Worm (Caenorhabditis elegans) whole organism, L1 larva: ENCODE data around the gene T23B12.5.

Experiments used
- C04F5.9 ChIP-seq: sonication (generic microtip); optimal IDR thresholded peaks from 2 replicates; lab custom pipeline; 2016; ENCODE audit warnings: missing genetic modification characterization, missing compliant biosample characterization
- C34B4.2 ChIP-seq: sonication (generic microtip); optimal IDR thresholded peaks from 2 replicates; lab custom pipeline; 2017; ENCODE audit warnings: mild to moderate bottlenecking, missing genetic modification characterization, missing compliant biosample characterization
- Y116A8C.19 ChIP-seq: sonication (generic microtip); optimal IDR thresholded peaks from 2 replicates; lab custom pipeline; 2016; ENCODE audit warnings: missing compliant biosample characterization, missing genetic modification characterization, borderline replicate concordance
- aha-1 ChIP-seq: fragments of 150-350 bp; optimal IDR thresholded peaks from 2 replicates; lab custom pipeline; 2014; ENCODE audit warnings: missing biosample characterization, missing genetic modification characterization
- alr-1 ChIP-seq: fragments of 200-800 bp; sonication (Bioruptor generic); optimal IDR thresholded peaks from 2 replicates; lab custom pipeline; 2018; ENCODE audit warnings: borderline replicate concordance, mild to moderate bottlenecking, missing genetic modification characterization, missing compliant biosample characterization
- aly-2 ChIP-seq: fragments of 150-350 bp; optimal IDR thresholded peaks from 2 replicates; lab custom pipeline; 2014; ENCODE audit warnings: missing biosample characterization, missing genetic modification characterization
- blmp-1 ChIP-seq: fragments of 150-350 bp; optimal IDR thresholded peaks from 2 replicates; lab custom pipeline; 2014; ENCODE audit warnings: missing biosample characterization, missing genetic modification characterization
- ceh-63 ChIP-seq: fragments of 200-800 bp; sonication (Bioruptor generic); optimal IDR thresholded peaks from 2 replicates; lab custom pipeline; 2018; ENCODE audit warnings: mild to moderate bottlenecking, missing genetic modification characterization, missing compliant biosample characterization
- ceh-8 ChIP-seq: fragments of 200-800 bp; sonication (Bioruptor generic); optimal IDR thresholded peaks from 2 replicates; lab custom pipeline; 2018; ENCODE audit warnings: mild to moderate bottlenecking, missing genetic modification characterization, moderate library complexity, missing compliant biosample characterization
- ceh-82 ChIP-seq, 3 experiments: fragments of 150-350 bp in 1 of 3; sonication (generic microtip) in 2 of 3; optimal IDR thresholded peaks; 2 replicates each; lab custom pipeline; 2014 to 2017; ENCODE audit warnings: missing biosample characterization in 3 of 3, missing genetic modification characterization in 3 of 3
- ceh-88 ChIP-seq: fragments of 200-800 bp; sonication (Bioruptor generic); IDR thresholded peaks from 2 replicates; pipeline ENCODE4 v1.3.6; 2022; ENCODE audit warnings: missing genetic modification characterization, missing compliant biosample characterization
- ceh-90 ChIP-seq: sonication (generic microtip); optimal IDR thresholded peaks from 2 replicates; lab custom pipeline; 2016; ENCODE audit warnings: missing genetic modification characterization, missing compliant biosample characterization
- efl-1 ChIP-seq, 4 experiments: fragments of 150-350 bp; optimal IDR thresholded peaks in 3 of 4; peaks in 1 of 4; 1 replicate in 1 of 4; 2 replicates in 3 of 4; lab custom pipeline; 2014; ENCODE audit warnings: missing biosample characterization in 2 of 4, missing genetic modification characterization in 2 of 4, missing genetic modification reagents in 2 of 4
- efl-3 ChIP-seq: fragments of 200-800 bp; sonication (Bioruptor generic); optimal IDR thresholded peaks from 2 replicates; lab custom pipeline; 2018; ENCODE audit warnings: mild to moderate bottlenecking, missing genetic modification characterization, missing compliant biosample characterization
- egl-13 ChIP-seq: sonication (generic microtip); optimal IDR thresholded peaks from 2 replicates; lab custom pipeline; 2016; ENCODE audit warnings: missing genotype, missing genetic modification reagents, missing genetic modification characterization, missing compliant biosample characterization
- egl-27 ChIP-seq, 2 experiments: fragments of 150-350 bp in 1 of 2; sonication (generic microtip); optimal IDR thresholded peaks; 3 replicates each; lab custom pipeline; 2017 to 2018; ENCODE audit warnings: missing biosample characterization in 2 of 2, missing genetic modification characterization in 2 of 2, missing genetic modification reagents in 2 of 2
- elt-2 ChIP-seq: sonication (generic microtip); optimal IDR thresholded peaks from 2 replicates; lab custom pipeline; 2016; ENCODE audit warnings: missing genetic modification characterization, mild to moderate bottlenecking, inconsistent platforms, missing compliant biosample characterization, missing genetic modification reagents
- ets-5 ChIP-seq: fragments of 200-800 bp; sonication (Bioruptor generic); IDR thresholded peaks from 2 replicates; pipeline ENCODE4 v1.3.6; 2022; ENCODE audit warnings: missing genetic modification characterization, missing compliant biosample characterization
- fkh-4 ChIP-seq: sonication (generic microtip); optimal IDR thresholded peaks from 2 replicates; lab custom pipeline; 2016; ENCODE audit warnings: missing compliant biosample characterization, missing genetic modification characterization, borderline replicate concordance
- fkh-8 ChIP-seq: sonication (generic microtip); optimal IDR thresholded peaks from 2 replicates; lab custom pipeline; 2016; ENCODE audit warnings: mild to moderate bottlenecking, missing genetic modification characterization, missing compliant biosample characterization
- fos-1 ChIP-seq: fragments of 150-350 bp; optimal IDR thresholded peaks from 2 replicates; lab custom pipeline; 2014; ENCODE audit warnings: missing biosample characterization, missing genetic modification characterization
- grh-1 ChIP-seq: fragments of 200-800 bp; sonication (Bioruptor generic); IDR thresholded peaks from 2 replicates; pipeline ENCODE4 v1.3.6; 2022; ENCODE audit warnings: missing genetic modification reagents, missing genetic modification characterization, missing compliant biosample characterization
- hpl-2 ChIP-seq: fragments of 150-350 bp; optimal IDR thresholded peaks from 2 replicates; lab custom pipeline; 2014; ENCODE audit warnings: missing biosample characterization, missing genetic modification reagents, missing genetic modification characterization
- irx-1 ChIP-seq: sonication (generic microtip); optimal IDR thresholded peaks from 2 replicates; lab custom pipeline; 2016; ENCODE audit warnings: missing genetic modification characterization, missing compliant biosample characterization
- isw-1 ChIP-seq: fragments of 200-800 bp; sonication (Bioruptor generic); IDR thresholded peaks from 2 replicates; pipeline ENCODE4 v1.3.6; 2022; ENCODE audit warnings: missing genetic modification characterization, missing compliant biosample characterization
- lin-14 ChIP-seq: fragments of 200-800 bp; sonication (Bioruptor generic); optimal IDR thresholded peaks from 2 replicates; lab custom pipeline; 2018; ENCODE audit warnings: mild to moderate bottlenecking, missing genetic modification characterization, moderate library complexity, missing compliant biosample characterization
- lir-3 ChIP-seq: sonication (generic microtip); optimal IDR thresholded peaks from 2 replicates; lab custom pipeline; 2016; ENCODE audit warnings: mild to moderate bottlenecking, missing genetic modification characterization, moderate library complexity, missing compliant biosample characterization; ENCODE audit not compliant: poor library complexity
- lsy-2 ChIP-seq, 2 experiments: fragments of 150-350 bp; optimal IDR thresholded peaks; 2 replicates each; lab custom pipeline; 2014; ENCODE audit warnings: missing biosample characterization in 2 of 2, missing genetic modification characterization in 2 of 2
- mdl-1 ChIP-seq, 2 experiments: fragments of 150-350 bp; optimal IDR thresholded peaks; 2 replicates each; lab custom pipeline; 2014 to 2017; ENCODE audit warnings: missing biosample characterization in 2 of 2, missing genetic modification characterization in 2 of 2, inconsistent platforms in 1 of 2
- nhr-11 ChIP-seq: fragments of 150-350 bp; optimal IDR thresholded peaks from 2 replicates; lab custom pipeline; 2014; ENCODE audit warnings: missing biosample characterization, missing genetic modification characterization
- nhr-12 ChIP-seq: sonication (generic microtip); optimal IDR thresholded peaks from 2 replicates; lab custom pipeline; 2017; ENCODE audit warnings: missing biosample characterization, missing genetic modification characterization
- nhr-20 ChIP-seq: sonication (generic microtip); optimal IDR thresholded peaks from 2 replicates; lab custom pipeline; 2016; ENCODE audit warnings: mild to moderate bottlenecking, missing genetic modification characterization, missing compliant biosample characterization
- nhr-28 ChIP-seq: fragments of 150-350 bp; optimal IDR thresholded peaks from 2 replicates; lab custom pipeline; 2014; ENCODE audit warnings: missing biosample characterization, missing genetic modification characterization
- nhr-47 ChIP-seq: sonication (generic microtip); optimal IDR thresholded peaks from 2 replicates; lab custom pipeline; 2016; ENCODE audit warnings: mild to moderate bottlenecking, missing genetic modification characterization, moderate library complexity, missing compliant biosample characterization
- nhr-84 ChIP-seq: sonication (generic microtip); optimal IDR thresholded peaks from 2 replicates; lab custom pipeline; 2017; ENCODE audit warnings: missing biosample characterization, missing genetic modification characterization
- nhr-90 ChIP-seq: sonication (generic microtip); optimal IDR thresholded peaks from 2 replicates; lab custom pipeline; 2016; ENCODE audit warnings: mild to moderate bottlenecking, missing genetic modification characterization, missing compliant biosample characterization; ENCODE audit not compliant: poor library complexity
- pax-3 ChIP-seq: fragments of 200-800 bp; sonication (Bioruptor generic); optimal IDR thresholded peaks from 2 replicates; lab custom pipeline; 2018; ENCODE audit warnings: mild to moderate bottlenecking, missing genetic modification characterization, moderate library complexity, missing compliant biosample characterization
- rnt-1 ChIP-seq: sonication (generic microtip); optimal IDR thresholded peaks from 2 replicates; lab custom pipeline; 2016; ENCODE audit warnings: mild to moderate bottlenecking, missing genetic modification characterization, moderate library complexity, missing compliant biosample characterization
- skn-1 ChIP-seq: fragments of 150-350 bp; optimal IDR thresholded peaks from 2 replicates; lab custom pipeline; 2014; ENCODE audit warnings: missing biosample characterization, missing genetic modification characterization
- snu-23 ChIP-seq: sonication (generic microtip); optimal IDR thresholded peaks from 2 replicates; lab custom pipeline; 2016; ENCODE audit warnings: missing genetic modification characterization, missing compliant biosample characterization
- sox-4 ChIP-seq: sonication (generic microtip); optimal IDR thresholded peaks from 2 replicates; lab custom pipeline; 2016; ENCODE audit warnings: missing genetic modification characterization, missing compliant biosample characterization
- sptf-1 ChIP-seq: fragments of 150-350 bp; optimal IDR thresholded peaks from 2 replicates; lab custom pipeline; 2014; ENCODE audit warnings: missing biosample characterization, missing genetic modification characterization
- sup-37 ChIP-seq: fragments of 200-800 bp; sonication (Bioruptor generic); optimal IDR thresholded peaks from 2 replicates; lab custom pipeline; 2018; ENCODE audit warnings: mild to moderate bottlenecking, missing genetic modification characterization, missing compliant biosample characterization
- swsn-7 ChIP-seq: sonication (generic microtip); optimal IDR thresholded peaks from 2 replicates; lab custom pipeline; 2016; ENCODE audit warnings: missing genetic modification characterization, missing compliant biosample characterization
- tbx-2 ChIP-seq: sonication (generic microtip); optimal IDR thresholded peaks from 2 replicates; lab custom pipeline; 2016; ENCODE audit warnings: missing genetic modification characterization, missing compliant biosample characterization
- tlp-1 ChIP-seq: fragments of 150-350 bp; optimal IDR thresholded peaks from 2 replicates; lab custom pipeline; 2014; ENCODE audit warnings: missing biosample characterization, missing genetic modification characterization
- unc-130 ChIP-seq: fragments of 150-350 bp; optimal IDR thresholded peaks from 2 replicates; lab custom pipeline; 2017; ENCODE audit warnings: missing biosample characterization, missing genetic modification characterization, inconsistent platforms
- unc-98 ChIP-seq: fragments of 200-800 bp; sonication (Bioruptor generic); IDR thresholded peaks from 2 replicates; pipeline ENCODE4 v1.3.6; 2022; ENCODE audit warnings: missing genetic modification characterization, missing compliant biosample characterization
- vab-15 ChIP-seq: sonication (generic microtip); optimal IDR thresholded peaks from 2 replicates; lab custom pipeline; 2017; ENCODE audit warnings: missing genotype, mild to moderate bottlenecking, missing genetic modification characterization, missing compliant biosample characterization
- zag-1 ChIP-seq: fragments of 150-350 bp; optimal IDR thresholded peaks from 2 replicates; lab custom pipeline; 2014; ENCODE audit warnings: missing biosample characterization, missing genetic modification characterization
- zip-4 ChIP-seq: fragments of 200-800 bp; sonication (Bioruptor generic); optimal IDR thresholded peaks from 2 replicates; lab custom pipeline; 2018; ENCODE audit warnings: mild to moderate bottlenecking, missing genetic modification characterization, moderate library complexity, missing compliant biosample characterization
- ztf-4 ChIP-seq: fragments of 150-350 bp; optimal IDR thresholded peaks from 2 replicates; lab custom pipeline; 2014; ENCODE audit warnings: missing biosample characterization, missing genetic modification characterization

Gene T23B12.5

DNA sequence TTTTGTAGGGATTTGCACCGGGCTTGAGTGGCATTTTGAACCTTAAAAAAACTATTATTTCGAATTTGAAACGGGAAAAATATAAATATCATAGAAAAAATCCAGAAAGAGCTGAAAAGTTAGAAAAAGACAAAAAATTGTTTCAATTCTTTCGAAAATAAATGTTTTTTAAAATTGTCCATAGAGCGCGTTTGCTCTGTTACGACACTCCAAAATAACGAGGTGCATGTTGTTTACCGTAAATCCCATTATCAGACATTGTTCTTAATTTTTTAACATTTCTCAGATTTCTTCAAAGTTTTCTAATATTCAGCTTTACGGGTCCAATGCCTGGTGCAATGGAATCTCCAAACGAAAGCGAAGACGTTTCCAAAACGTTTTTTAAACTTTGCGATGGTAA is 14.2 kb upstream of the T23B12.5 start, which contains the start of the genes dnj-22 and natc-1 (continued):
- peak; percentile 44 for TF ChIP-seq elt-2 (tag; lab: Kevin White, UChicago)
- no peak for TF ChIP-seq ets-5 (GFP tag; lab: Robert Waterston, UW)
- TF ChIP-seq ceh-8 (GFP tag; lab: Kevin White, UChicago): no peak
- TF ChIP-seq tlp-1 (tag; lab: Kevin White, UChicago): no peak
- TF ChIP-seq aha-1 (tag; lab: Kevin White, UChicago): no peak
- TF ChIP-seq ceh-63 (GFP tag; lab: Kevin White, UChicago): no peak
- TF ChIP-seq unc-98 (GFP tag; lab: Robert Waterston, UW): peak; percentile 24; the same call in 1 of the 2 replicates
- TF ChIP-seq fos-1: peak; percentile 77
- TF ChIP-seq ztf-4 (tag; lab: Kevin White, UChicago): peak; percentile 63
- no peak for TF ChIP-seq nhr-12 (tag; lab: Kevin White, UChicago)
- TF ChIP-seq snu-23 (GFP tag; lab: Kevin White, UChicago): peak; percentile 94
- TF ChIP-seq nhr-90 (tag; lab: Kevin White, UChicago): peak; percentile 81
- TF ChIP-seq C04F5.9 (tag; lab: Kevin White, UChicago): peak; percentile 32
- TF ChIP-seq fkh-8 (tag; lab: Kevin White, UChicago): peak; percentile 64
- peak; percentile 11 for TF ChIP-seq sup-37 (GFP tag; lab: Kevin White, UChicago)
- TF ChIP-seq egl-13 (tag; lab: Kevin White, UChicago): peak; percentile 59
- no peak for TF ChIP-seq C34B4.2 (tag; lab: Kevin White, UChicago)
- no peak for TF ChIP-seq fkh-4 (tag; lab: Kevin White, UChicago)
- TF ChIP-seq efl-1 (optimal IDR thresholded peaks at IDR 0.05; lab: Kevin White, UChicago): peak; percentile 82 to 83
- peak; percentile 77 to 97 for TF ChIP-seq efl-1 (GFP tag; optimal IDR thresholded peaks at IDR 0.05 in 1 of 2; lab: Kevin White, UChicago)
- TF ChIP-seq nhr-84 (tag; lab: Kevin White, UChicago): no peak
- peak; percentile 58; the same call in 1 of the 2 replicates for TF ChIP-seq ceh-88 (GFP tag; lab: Robert Waterston, UW)
- no peak for TF ChIP-seq efl-3 (GFP tag; lab: Kevin White, UChicago)
- TF ChIP-seq pax-3 (tag; lab: Kevin White, UChicago): no peak
- peak; percentile 80 for TF ChIP-seq unc-130
- TF ChIP-seq nhr-11: peak; percentile 46
- TF ChIP-seq zip-4 (GFP tag; lab: Kevin White, UChicago): peak; percentile 46
- peak; percentile 86 for TF ChIP-seq lin-14 (GFP tag; lab: Kevin White, UChicago)
- TF ChIP-seq rnt-1 (tag; lab: Kevin White, UChicago): peak; percentile 75
- TF ChIP-seq swsn-7 (tag; lab: Kevin White, UChicago): peak; percentile 85
- no peak for TF ChIP-seq ceh-90
- TF ChIP-seq grh-1: 0 out of 2 replicates have a peak, but pooled peaks have one; percentile 17
- TF ChIP-seq nhr-47 (tag; lab: Kevin White, UChicago): peak; percentile 88
- no peak for TF ChIP-seq zag-1 (tag; lab: Kevin White, UChicago)
- peak; percentile 79 to 87 (median 84) for TF ChIP-seq ceh-82 (tag; optimal IDR thresholded peaks at IDR 0.05; lab: Kevin White, UChicago)
- peak; percentile 47 for TF ChIP-seq hpl-2 (GFP tag; lab: Kevin White, UChicago)
- no peak for TF ChIP-seq sptf-1 (tag; lab: Kevin White, UChicago)
- peak; percentile 66 for TF ChIP-seq irx-1 (tag; lab: Kevin White, UChicago)
- peak; percentile 84 for TF ChIP-seq aly-2 (tag; lab: Kevin White, UChicago)
- TF ChIP-seq lsy-2 (tag; optimal IDR thresholded peaks at IDR 0.05; lab: Kevin White, UChicago): peak; percentile 89 to 93
- peak; percentile 45 for TF ChIP-seq lir-3 (tag; lab: Kevin White, UChicago)
- TF ChIP-seq sox-4 (tag; lab: Kevin White, UChicago): peak; percentile 57
- no peak for TF ChIP-seq egl-27 (tag; optimal IDR thresholded peaks at IDR 0.05; lab: Kevin White, UChicago)
- TF ChIP-seq tbx-2: peak; percentile 80
- TF ChIP-seq vab-15 (tag; lab: Kevin White, UChicago): peak; percentile 39
- peak; percentile 81 for TF ChIP-seq blmp-1
- peak in 1 of 2 experiments; percentile 50 for TF ChIP-seq mdl-1 (tag; optimal IDR thresholded peaks at IDR 0.05; lab: Kevin White, UChicago)
- peak; percentile 88 for TF ChIP-seq nhr-20 (tag; lab: Kevin White, UChicago)
- peak; percentile 74 for TF ChIP-seq isw-1 (GFP tag; lab: Robert Waterston, UW)
- TF ChIP-seq skn-1 (tag; lab: Kevin White, UChicago): peak; percentile 73
- TF ChIP-seq Y116A8C.19 (tag; lab: Kevin White, UChicago): no peak
- TF ChIP-seq nhr-28 (tag; lab: Kevin White, UChicago): no peak
- TF ChIP-seq alr-1 (tag; lab: Kevin White, UChicago): no peak
